Fruit fly (Drosophila melanogaster) whole organism, adult: Measurements from ENCODE around the gene CG43394.

ENCODE experiments used
- CG11617 ChIP-seq: fragments of 200-800 bp; sonication (Bioruptor generic); optimal IDR thresholded peaks from 2 replicates; lab custom pipeline; 2017; ENCODE audit warnings: mild to moderate bottlenecking, missing biosample characterization, missing genetic modification reagents, missing genetic modification characterization
- CG12768 ChIP-seq: fragments of 200-800 bp; sonication (Bioruptor generic); optimal IDR thresholded peaks from 2 replicates; lab custom pipeline; 2017; ENCODE audit warnings: missing biosample characterization, missing genetic modification characterization, mild to moderate bottlenecking, moderate library complexity, missing genetic modification reagents
- CG14711 ChIP-seq: fragments of 200-800 bp; sonication (Bioruptor generic); optimal IDR thresholded peaks from 2 replicates; lab custom pipeline; 2018; ENCODE audit warnings: missing biosample characterization, mild to moderate bottlenecking, missing genetic modification characterization, moderate library complexity
- CG33017 ChIP-seq: fragments of 200-800 bp; sonication (Bioruptor generic); optimal IDR thresholded peaks from 2 replicates; lab custom pipeline; 2018; ENCODE audit warnings: missing biosample characterization, mild to moderate bottlenecking, missing genetic modification characterization, moderate library complexity
- Clk ChIP-seq: fragments of 200-800 bp; sonication (Bioruptor generic); optimal IDR thresholded peaks from 2 replicates; lab custom pipeline; 2017; ENCODE audit warnings: missing biosample characterization, missing genetic modification characterization
- Crg-1 ChIP-seq: fragments of 200-800 bp; sonication (Bioruptor generic); optimal IDR thresholded peaks from 2 replicates; lab custom pipeline; 2016; ENCODE audit warnings: missing biosample characterization, missing genetic modification characterization
- Mnt ChIP-seq: fragments of 200-800 bp; sonication (Bioruptor generic); optimal IDR thresholded peaks from 2 replicates; lab custom pipeline; 2016; ENCODE audit warnings: missing biosample characterization, mild to moderate bottlenecking, missing genetic modification characterization
- bab1 ChIP-seq: fragments of 200-800 bp; sonication (Bioruptor generic); optimal IDR thresholded peaks from 3 replicates; lab custom pipeline; 2019; ENCODE audit warnings: missing biosample characterization, mild to moderate bottlenecking, missing genetic modification characterization, moderate library complexity
- cnc ChIP-seq, 2 experiments: fragments of >200 bp; optimal IDR thresholded peaks; 2 replicates each; lab custom pipeline; 2017
- kay ChIP-seq: fragments of 200-800 bp; sonication (Bioruptor generic); peaks from one replicate; lab custom pipeline; 2016; ENCODE audit warnings: missing biosample characterization, missing genetic modification characterization, borderline replicate concordance
- pad ChIP-seq: fragments of 200-800 bp; sonication (Bioruptor generic); optimal IDR thresholded peaks from 3 replicates; lab custom pipeline; 2017; ENCODE audit warnings: missing biosample characterization, missing genetic modification characterization, mild to moderate bottlenecking, moderate library complexity, missing genetic modification reagents
- toe ChIP-seq: fragments of 200-800 bp; sonication (Bioruptor generic); optimal IDR thresholded peaks from 2 replicates; lab custom pipeline; 2016; ENCODE audit warnings: missing biosample characterization, missing genetic modification characterization

dm6 chr2L:8142760-8143159 lies 2.8 kb upstream of the CG43394 start:
- TF ChIP-seq CG14711 (tag; lab: Kevin White, UChicago) (no peak), CG33017 (tag; lab: Kevin White, UChicago) (no peak), toe (no peak), Mnt (GFP tag; lab: Kevin White, UChicago) (no peak), Crg-1 (no peak), CG11617 (GFP tag; lab: Kevin White, UChicago) (no peak), Clk (GFP tag; lab: Kevin White, UChicago) (no peak), CG12768 (GFP tag; lab: Kevin White, UChicago) (no peak), bab1 (GFP tag; lab: Kevin White, UChicago) (no peak), kay (no peak), cnc (optimal IDR thresholded peaks at IDR 0.05; lab: Kevin White, UChicago) (no peak), pad (GFP tag; lab: Kevin White, UChicago) (no peak)
